Fruit fly (Drosophila melanogaster): Measurements from ENCODE around the gene ssp5.

The ssp5 gene

DNA sequence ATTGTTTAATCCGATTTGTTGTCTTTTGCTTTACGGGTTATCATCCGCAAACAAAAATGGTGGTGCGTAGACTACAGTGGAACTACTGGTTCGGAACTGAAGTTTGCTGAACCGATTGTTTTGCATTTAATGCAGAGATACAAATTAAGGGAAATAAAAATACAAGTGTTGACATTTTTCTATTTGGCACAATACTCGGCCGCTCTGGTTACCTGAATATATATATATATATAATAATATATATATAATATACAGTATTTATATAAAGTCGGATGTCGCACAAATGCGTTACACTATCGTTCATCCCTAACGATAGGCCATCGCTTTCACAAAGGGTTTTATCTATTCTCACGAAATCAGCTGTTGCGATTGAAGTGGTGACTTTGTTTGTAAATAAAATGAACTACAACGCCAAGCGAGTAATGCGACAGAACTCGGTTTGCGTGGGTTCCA, 16.1 kb upstream of the ssp5 start, which contains the start of the genes DCAF12 and Spt3:
Gene DCAF12, minus strand, starts transcription at position 204 of the 453 bp plus-strand sequence.
Gene Spt3, plus strand, starts transcription at position 329 of the 453 bp plus-strand sequence.
- TF ChIP-seq insv (optimal IDR thresholded peaks at IDR 0.05) = no peak
- no peak for TF ChIP-seq Sin3A (optimal IDR thresholded peaks at IDR 0.05)
- no peak for TF ChIP-seq ttk (optimal IDR thresholded peaks at IDR 0.05)
- TF ChIP-seq psq (optimal IDR thresholded peaks at IDR 0.05) = no peak
- no peak for TF ChIP-seq Myc (optimal IDR thresholded peaks at IDR 0.05)
- TF ChIP-seq h (optimal IDR thresholded peaks at IDR 0.05) = no peak

- TF ChIP-seq insv (optimal IDR thresholded peaks at IDR 0.05) = no peak
These were observed 12.0 kb upstream of the ssp5 start for dm6 chr3R:12020987-12021386.

- TF ChIP-seq insv (optimal IDR thresholded peaks at IDR 0.05) = no peak
- no peak for TF ChIP-seq psq (optimal IDR thresholded peaks at IDR 0.05)
- no peak for TF ChIP-seq h (optimal IDR thresholded peaks at IDR 0.05)
- no peak for TF ChIP-seq ttk (optimal IDR thresholded peaks at IDR 0.05)
- no peak for TF ChIP-seq Sin3A (optimal IDR thresholded peaks at IDR 0.05)
- TF ChIP-seq Myc (optimal IDR thresholded peaks at IDR 0.05) = no peak
These were observed 1.3 kb upstream of the ssp5 start, which contains the start of the genes CG31358, CG42504 and CG42505 for dm6 chr3R:12031657-12032056. Gene CG31358, minus strand, starts transcription at chr3R:12031757. Gene CG42504, minus strand, starts transcription at chr3R:12031757. Gene CG42505, minus strand, starts transcription at chr3R:12031757.

DNA sequence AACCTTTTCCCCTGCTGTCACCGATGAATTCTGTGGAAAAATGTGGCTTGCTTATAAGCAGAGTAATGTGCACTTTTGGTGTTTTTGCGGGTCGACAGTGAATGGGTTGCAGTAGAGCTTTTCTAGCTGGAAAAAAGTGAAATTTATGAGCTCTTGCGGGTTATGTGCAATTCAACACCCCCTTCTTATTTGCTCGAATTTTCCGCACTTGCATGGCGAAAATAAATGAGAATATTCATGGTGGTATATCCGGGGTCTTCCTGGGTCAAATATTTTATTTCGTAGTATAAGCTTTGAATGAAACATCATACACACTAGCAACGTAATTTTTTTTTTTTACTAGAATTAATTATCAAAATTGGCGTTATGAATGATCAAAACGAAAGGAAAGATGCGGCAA, 7.3 kb downstream of the ssp5 start, which contains the start of gene CG14736:
Gene CG14736, plus strand, starts transcription at position 301 of the 400 bp plus-strand sequence.
- TF ChIP-seq Sin3A (optimal IDR thresholded peaks at IDR 0.05) (no peak), psq (optimal IDR thresholded peaks at IDR 0.05) (no peak), h (optimal IDR thresholded peaks at IDR 0.05) (no peak), Myc (optimal IDR thresholded peaks at IDR 0.05) (no peak), ttk (optimal IDR thresholded peaks at IDR 0.05) (no peak), insv (optimal IDR thresholded peaks at IDR 0.05) (no peak)

- no peak for TF ChIP-seq h (optimal IDR thresholded peaks at IDR 0.05)
- TF ChIP-seq Myc (optimal IDR thresholded peaks at IDR 0.05) = no peak
- TF ChIP-seq psq (optimal IDR thresholded peaks at IDR 0.05) = no peak
- no peak for TF ChIP-seq ttk (optimal IDR thresholded peaks at IDR 0.05)
- no peak for TF ChIP-seq insv (optimal IDR thresholded peaks at IDR 0.05)
- no peak for TF ChIP-seq Sin3A (optimal IDR thresholded peaks at IDR 0.05)
These were observed 16.2 kb downstream of the ssp5 start, which contains the start of gene CG14739 for dm6 chr3R:12049113-12049512. Gene CG14739, minus strand, starts transcription at chr3R:12049213.

dm6 chr3R:12062844-12063243, 29.9 kb downstream of the ssp5 start, which contains the start of gene CG14740:
Gene CG14740, minus strand, starts transcription at chr3R:12062944.
- TF ChIP-seq ttk (optimal IDR thresholded peaks at IDR 0.05) = no peak
- no peak for TF ChIP-seq Sin3A (optimal IDR thresholded peaks at IDR 0.05)
- TF ChIP-seq h (optimal IDR thresholded peaks at IDR 0.05) = no peak
- TF ChIP-seq Myc (optimal IDR thresholded peaks at IDR 0.05) = no peak
- TF ChIP-seq psq (optimal IDR thresholded peaks at IDR 0.05) = no peak
- TF ChIP-seq insv (optimal IDR thresholded peaks at IDR 0.05) = no peak

- TF ChIP-seq psq (optimal IDR thresholded peaks at IDR 0.05) (no peak), h (optimal IDR thresholded peaks at IDR 0.05) (no peak), Sin3A (optimal IDR thresholded peaks at IDR 0.05) (no peak), ttk (optimal IDR thresholded peaks at IDR 0.05) (no peak), insv (optimal IDR thresholded peaks at IDR 0.05) (no peak), Myc (optimal IDR thresholded peaks at IDR 0.05) (no peak)
These were observed 46.0 kb downstream of the ssp5 start for dm6 chr3R:12078961-12079360.

- TF ChIP-seq psq (optimal IDR thresholded peaks at IDR 0.05) = no peak
- TF ChIP-seq ttk (optimal IDR thresholded peaks at IDR 0.05) = no peak
- TF ChIP-seq Sin3A (optimal IDR thresholded peaks at IDR 0.05) = no peak
- no peak for TF ChIP-seq insv (optimal IDR thresholded peaks at IDR 0.05)
- no peak for TF ChIP-seq h (optimal IDR thresholded peaks at IDR 0.05)
- TF ChIP-seq Myc (optimal IDR thresholded peaks at IDR 0.05) = no peak
These were observed 47.5 kb downstream of the ssp5 start for dm6 chr3R:12080370-12080968.

dm6 chr3R:12083537-12083936, 50.6 kb downstream of the ssp5 start:
- TF ChIP-seq Sin3A (optimal IDR thresholded peaks at IDR 0.05) (no peak), h (optimal IDR thresholded peaks at IDR 0.05) (no peak), Myc (optimal IDR thresholded peaks at IDR 0.05) (no peak), ttk (optimal IDR thresholded peaks at IDR 0.05) (no peak), psq (optimal IDR thresholded peaks at IDR 0.05) (no peak), insv (optimal IDR thresholded peaks at IDR 0.05) (no peak)
